Worm (Caenorhabditis elegans) whole organism, late embryonic: ENCODE data around the gene ugt-38.

Experiments used
- K02D7.2 ChIP-seq: sonication (generic microtip); optimal IDR thresholded peaks from 2 replicates; lab custom pipeline; 2017; ENCODE audit warnings: mild to moderate bottlenecking, missing genetic modification characterization, missing compliant biosample characterization
- K09A11.1 ChIP-seq: sonication (generic microtip); optimal IDR thresholded peaks from 2 replicates; lab custom pipeline; 2017; ENCODE audit warnings: antibody characterized with exemption, mild to moderate bottlenecking, missing genetic modification characterization, missing compliant biosample characterization; ENCODE audit not compliant: insufficient read depth
- ama-1 ChIP-seq: fragments of 150-350 bp; optimal IDR thresholded peaks from 2 replicates; lab custom pipeline; 2014
- fkh-10 ChIP-seq: fragments of 150-350 bp; optimal IDR thresholded peaks from 2 replicates; lab custom pipeline; 2014; ENCODE audit warnings: missing biosample characterization, missing genetic modification reagents, missing genetic modification characterization
- mec-3 ChIP-seq: sonication (generic microtip); optimal IDR thresholded peaks from 2 replicates; lab custom pipeline; 2016; ENCODE audit warnings: borderline replicate concordance, missing genetic modification characterization, missing compliant biosample characterization
- pag-3 ChIP-seq: sonication (generic microtip); optimal IDR thresholded peaks from 2 replicates; lab custom pipeline; 2016; ENCODE audit warnings: missing compliant biosample characterization, missing genetic modification characterization, borderline replicate concordance
- sox-4 ChIP-seq: sonication (generic microtip); optimal IDR thresholded peaks from 2 replicates; lab custom pipeline; 2017; ENCODE audit warnings: mild to moderate bottlenecking, missing genetic modification characterization, inconsistent platforms, missing compliant biosample characterization
- tbx-2 ChIP-seq: sonication (generic microtip); optimal IDR thresholded peaks from 2 replicates; lab custom pipeline; 2016; ENCODE audit warnings: missing genetic modification characterization, missing compliant biosample characterization
- unc-3 ChIP-seq, 2 experiments: fragments of 200-800 bp in 1 of 2; sonication (Bioruptor generic) in 1 of 2; sonication (generic microtip) in 1 of 2; conservative IDR thresholded peaks in 1 of 2; optimal IDR thresholded peaks in 1 of 2; 2 replicates each; pipeline versions ENCODE4 v1.3.6 to Lab custom; 2016 to 2022; ENCODE audit warnings: missing compliant biosample characterization in 2 of 2, missing genetic modification characterization in 2 of 2, missing genetic modification reagents in 1 of 2

- TF ChIP-seq ama-1 (no peak), unc-3 (GFP tag; conservative IDR thresholded peaks at IDR 0.05; lab: Robert Waterston, UW) (no peak), unc-3 (tag; optimal IDR thresholded peaks at IDR 0.05; lab: Kevin White, UChicago) (no peak), fkh-10 (GFP tag; lab: Kevin White, UChicago) (no peak), sox-4 (tag; lab: Kevin White, UChicago) (no peak), K02D7.2 (tag; lab: Kevin White, UChicago) (no peak), mec-3 (tag; lab: Kevin White, UChicago) (no peak), pag-3 (tag; lab: Kevin White, UChicago) (no peak), K09A11.1 (tag; lab: Kevin White, UChicago) (no peak), tbx-2 (tag; lab: Kevin White, UChicago) (no peak)
These were observed 39.3 kb upstream of the ugt-38 start for ce11 chrV:7186599-7186998.
